Worm (Caenorhabditis elegans) whole organism, late embryonic: ENCODE data around the gene fbxa-37.

Experiments
- ama-1 ChIP-seq: fragments of 150-350 bp; optimal IDR thresholded peaks from 2 replicates; lab custom pipeline; 2014
- ceh-19 ChIP-seq: fragments of 200-800 bp; sonication (Bioruptor generic); optimal IDR thresholded peaks from 2 replicates; lab custom pipeline; 2018; ENCODE audit warnings: mild to moderate bottlenecking, missing genetic modification characterization, missing compliant biosample characterization
- ceh-34 ChIP-seq: sonication (generic microtip); optimal IDR thresholded peaks from 2 replicates; lab custom pipeline; 2016; ENCODE audit warnings: mild to moderate bottlenecking, missing genetic modification characterization, missing compliant biosample characterization
- ceh-6 ChIP-seq: fragments of 200-800 bp; sonication (Bioruptor generic); optimal IDR thresholded peaks from 2 replicates; lab custom pipeline; 2018; ENCODE audit warnings: mild to moderate bottlenecking, missing genetic modification characterization, missing compliant biosample characterization
- dve-1 ChIP-seq: sonication (generic microtip); optimal IDR thresholded peaks from 2 replicates; lab custom pipeline; 2017; ENCODE audit warnings: antibody characterized with exemption, mild to moderate bottlenecking, missing genetic modification characterization, missing compliant biosample characterization
- fkh-10 ChIP-seq: fragments of 150-350 bp; optimal IDR thresholded peaks from 2 replicates; lab custom pipeline; 2014; ENCODE audit warnings: missing biosample characterization, missing genetic modification reagents, missing genetic modification characterization
- hlh-15 ChIP-seq: sonication (generic microtip); optimal IDR thresholded peaks from 2 replicates; lab custom pipeline; 2016; ENCODE audit warnings: missing genetic modification characterization, missing compliant biosample characterization
- pag-3 ChIP-seq: sonication (generic microtip); optimal IDR thresholded peaks from 2 replicates; lab custom pipeline; 2016; ENCODE audit warnings: missing compliant biosample characterization, missing genetic modification characterization, borderline replicate concordance
- sox-4 ChIP-seq: sonication (generic microtip); optimal IDR thresholded peaks from 2 replicates; lab custom pipeline; 2017; ENCODE audit warnings: mild to moderate bottlenecking, missing genetic modification characterization, inconsistent platforms, missing compliant biosample characterization
- syd-9 ChIP-seq: sonication (generic microtip); optimal IDR thresholded peaks from 2 replicates; lab custom pipeline; 2016; ENCODE audit warnings: mild to moderate bottlenecking, missing genetic modification characterization, moderate library complexity, missing compliant biosample characterization
- tbx-2 ChIP-seq: sonication (generic microtip); optimal IDR thresholded peaks from 2 replicates; lab custom pipeline; 2016; ENCODE audit warnings: missing genetic modification characterization, missing compliant biosample characterization

DNA sequence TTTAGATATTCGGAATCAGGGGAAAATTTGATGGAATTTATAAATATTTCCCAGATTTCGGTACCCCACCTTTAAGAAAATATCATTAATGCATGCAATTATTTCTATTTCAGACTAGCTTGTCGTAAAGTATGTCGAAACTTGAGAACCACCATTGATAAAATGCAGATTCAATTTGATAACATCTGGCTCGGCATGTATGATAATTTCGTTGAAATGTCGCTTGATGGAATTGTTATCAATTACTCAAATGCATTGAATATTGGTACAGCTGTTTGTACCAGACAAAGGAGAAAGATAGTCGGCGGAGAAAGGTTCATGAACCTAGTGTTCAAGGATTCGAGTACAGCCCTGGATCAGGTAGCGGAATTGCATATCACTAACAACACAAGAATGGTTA lies 47.1 kb downstream of the fbxa-37 start, which contains the start of gene Y82E9BL.19:
- TF ChIP-seq sox-4 (tag; lab: Kevin White, UChicago) (no peak), pag-3 (tag; lab: Kevin White, UChicago) (no peak), tbx-2 (tag; lab: Kevin White, UChicago) (no peak), dve-1 (tag; lab: Kevin White, UChicago) (no peak), ceh-19 (GFP tag; lab: Kevin White, UChicago) (no peak), fkh-10 (GFP tag; lab: Kevin White, UChicago) (no peak), ceh-34 (tag; lab: Kevin White, UChicago) (no peak), hlh-15 (tag; lab: Kevin White, UChicago) (no peak), syd-9 (tag; lab: Kevin White, UChicago) (no peak), ama-1 (lab: Kevin White, UChicago) (no peak), ceh-6 (GFP tag; lab: Kevin White, UChicago) (no peak)
